Worm (Caenorhabditis elegans): ENCODE data around the gene ctbp-1.

ce11 chrX:5850472-5850871, 12.0 kb upstream of the ctbp-1 start:
- TF ChIP-seq him-1 (tag; optimal IDR thresholded peaks at IDR 0.05) (no peak), W03F9.2 (tag; optimal IDR thresholded peaks at IDR 0.05) (no peak), dao-5 (tag; optimal IDR thresholded peaks at IDR 0.05) (no peak)

Data from whole organism, L4/young adult.